Fruit fly (Drosophila melanogaster) whole organism, embryonic: ENCODE results near the gene CG12024.

Experiments used
- CG10462 ChIP-seq: fragments of 200-800 bp; sonication (Bioruptor generic); optimal IDR thresholded peaks from 2 replicates; lab custom pipeline; 2016; ENCODE audit warnings: missing biosample characterization, missing genetic modification characterization
- CG10543 ChIP-seq: fragments of 200-800 bp; sonication (Bioruptor generic); optimal IDR thresholded peaks from 3 replicates; lab custom pipeline; 2017; ENCODE audit warnings: missing biosample characterization, mild to moderate bottlenecking, missing genetic modification characterization, moderate library complexity
- CG10979 ChIP-seq: fragments of 200-800 bp; sonication (Bioruptor generic); optimal IDR thresholded peaks from 2 replicates; lab custom pipeline; 2018; ENCODE audit warnings: missing biosample characterization, mild to moderate bottlenecking, missing genetic modification characterization, moderate library complexity
- CG12391 ChIP-seq: fragments of 200-800 bp; sonication (Bioruptor generic); optimal IDR thresholded peaks from 3 replicates; lab custom pipeline; 2018; ENCODE audit warnings: missing biosample characterization, mild to moderate bottlenecking, missing genetic modification characterization, moderate library complexity
- CG13424 ChIP-seq: fragments of 200-800 bp; sonication (Bioruptor generic); optimal IDR thresholded peaks from 2 replicates; lab custom pipeline; 2019; ENCODE audit warnings: missing biosample characterization, mild to moderate bottlenecking, missing genetic modification characterization, moderate library complexity
- CG1603 ChIP-seq: fragments of 200-800 bp; sonication (Bioruptor generic); optimal IDR thresholded peaks from 2 replicates; lab custom pipeline; 2019; ENCODE audit warnings: missing biosample characterization, mild to moderate bottlenecking, missing genetic modification characterization, moderate library complexity
- CG2129 ChIP-seq: fragments of 200-800 bp; sonication (Bioruptor generic); IDR thresholded peaks from 2 replicates; pipeline ENCODE4 v1.3.6; 2022; ENCODE audit warnings: missing biosample characterization, missing genetic modification characterization; ENCODE audit not compliant: partially characterized antibody
- CG2199 ChIP-seq: fragments of 200-800 bp; sonication (Bioruptor generic); IDR thresholded peaks from 3 replicates; pipeline ENCODE4 v1.3.6; 2022; ENCODE audit warnings: missing biosample characterization, missing genetic modification characterization
- CG32532 ChIP-seq: fragments of 200-800 bp; sonication (Bioruptor generic); IDR thresholded peaks from 2 replicates; pipeline ENCODE4 v1.3.6; 2022; ENCODE audit warnings: missing biosample characterization, missing genetic modification characterization
- CG34376 ChIP-seq: fragments of 200-800 bp; sonication (Bioruptor generic); optimal IDR thresholded peaks from 2 replicates; lab custom pipeline; 2018; ENCODE audit warnings: missing biosample characterization, mild to moderate bottlenecking, missing genetic modification characterization
- CG4404 ChIP-seq: fragments of 200-800 bp; sonication (Bioruptor generic); IDR thresholded peaks from 2 replicates; pipeline ENCODE4 v1.3.6; 2022; ENCODE audit warnings: missing biosample characterization, missing genetic modification characterization
- CG4617 ChIP-seq: fragments of 200-800 bp; sonication (Bioruptor generic); optimal IDR thresholded peaks from 3 replicates; lab custom pipeline; 2016; ENCODE audit warnings: missing biosample characterization, missing genetic modification characterization, borderline replicate concordance
- CG6765 ChIP-seq: fragments of 200-800 bp; sonication (Bioruptor generic); optimal IDR thresholded peaks from 3 replicates; lab custom pipeline; 2017; ENCODE audit warnings: missing biosample characterization, mild to moderate bottlenecking, missing genetic modification characterization
- CG6813 ChIP-seq: fragments of 200-800 bp; sonication (Bioruptor generic); optimal IDR thresholded peaks from 2 replicates; lab custom pipeline; 2017; ENCODE audit warnings: missing biosample characterization, missing genetic modification characterization, mild to moderate bottlenecking, moderate library complexity, missing genetic modification reagents
- CG8281 ChIP-seq: fragments of 200-800 bp; sonication (Bioruptor generic); optimal IDR thresholded peaks from 2 replicates; lab custom pipeline; 2018; ENCODE audit warnings: missing biosample characterization, mild to moderate bottlenecking, missing genetic modification characterization, moderate library complexity
- CG9932 ChIP-seq: fragments of 200-800 bp; sonication (Bioruptor generic); IDR thresholded peaks from 2 replicates; pipeline ENCODE4 v1.3.6; 2022; ENCODE audit warnings: missing biosample characterization, missing genetic modification characterization
- CTCF ChIP-seq: fragments of 200-800 bp; sonication (Bioruptor generic); optimal IDR thresholded peaks from 2 replicates; lab custom pipeline; 2017; ENCODE audit warnings: missing biosample characterization, mild to moderate bottlenecking, missing genetic modification characterization, moderate library complexity
- Camta ChIP-seq: fragments of 200-800 bp; sonication (Bioruptor generic); optimal IDR thresholded peaks from 2 replicates; lab custom pipeline; 2016; ENCODE audit warnings: missing biosample characterization, missing genetic modification characterization
- H2.0 ChIP-seq: fragments of 200-800 bp; sonication (Bioruptor generic); IDR thresholded peaks from 2 replicates; pipeline ENCODE4 v1.3.6; 2022; ENCODE audit warnings: missing biosample characterization, missing genetic modification characterization
- Hey ChIP-seq: fragments of 200-800 bp; sonication (Bioruptor generic); optimal IDR thresholded peaks from 3 replicates; lab custom pipeline; 2018; ENCODE audit warnings: missing biosample characterization, mild to moderate bottlenecking, missing genetic modification characterization
- Hmx ChIP-seq: fragments of 200-800 bp; sonication (Bioruptor generic); optimal IDR thresholded peaks from 2 replicates; lab custom pipeline; 2016; ENCODE audit warnings: missing biosample characterization, missing genetic modification characterization
- Lpt ChIP-seq: fragments of >200 bp; optimal IDR thresholded peaks from 2 replicates; lab custom pipeline; 2018; ENCODE audit warnings: missing biosample characterization, missing genetic modification characterization
- Rx ChIP-seq: fragments of 200-800 bp; sonication (Bioruptor generic); IDR thresholded peaks from 2 replicates; pipeline ENCODE4 v1.3.6; 2022; ENCODE audit warnings: missing biosample characterization, missing genetic modification characterization
- Side ChIP-seq: fragments of 200-800 bp; sonication (Bioruptor generic); optimal IDR thresholded peaks from 2 replicates; lab custom pipeline; 2016; ENCODE audit warnings: missing biosample characterization, missing genetic modification characterization
- Sry-β ChIP-seq: fragments of 200-800 bp; sonication (Bioruptor generic); optimal IDR thresholded peaks from 2 replicates; lab custom pipeline; 2018; ENCODE audit warnings: missing biosample characterization, mild to moderate bottlenecking, missing genetic modification characterization, moderate library complexity
- ash1 ChIP-seq: fragments of 200-800 bp; sonication (Bioruptor generic); optimal IDR thresholded peaks from 2 replicates; lab custom pipeline; 2018; ENCODE audit warnings: missing biosample characterization, mild to moderate bottlenecking, missing genetic modification characterization
- az2 ChIP-seq: fragments of 200-800 bp; sonication (Bioruptor generic); optimal IDR thresholded peaks from 3 replicates; lab custom pipeline; 2016; ENCODE audit warnings: missing biosample characterization, missing genetic modification characterization
- br ChIP-seq: fragments of >200 bp; optimal IDR thresholded peaks from 2 replicates; lab custom pipeline; 2017
- cato ChIP-seq: fragments of 200-800 bp; sonication (Bioruptor generic); optimal IDR thresholded peaks from 2 replicates; lab custom pipeline; 2016; ENCODE audit warnings: missing biosample characterization, missing genetic modification characterization, borderline replicate concordance
- crol ChIP-seq: fragments of 200-800 bp; sonication (Bioruptor generic); IDR thresholded peaks from 2 replicates; pipeline ENCODE4 v1.3.6; 2022; ENCODE audit warnings: missing biosample characterization, missing genetic modification characterization
- dan ChIP-seq: fragments of 200-800 bp; sonication (Bioruptor generic); IDR thresholded peaks from 2 replicates; pipeline ENCODE4 v1.3.6; 2022; ENCODE audit warnings: missing biosample characterization, missing genetic modification characterization
- dmrt99B ChIP-seq: fragments of 200-800 bp; sonication (Bioruptor generic); optimal IDR thresholded peaks from 2 replicates; lab custom pipeline; 2018; ENCODE audit warnings: missing biosample characterization, mild to moderate bottlenecking, missing genetic modification characterization, moderate library complexity
- eve ChIP-seq, 2 experiments: fragments of >200 bp; optimal IDR thresholded peaks; 2 replicates each; lab custom pipeline; 2017; ENCODE audit warnings: missing biosample characterization in 2 of 2, missing genetic modification characterization in 2 of 2
- fu2 ChIP-seq: fragments of 200-800 bp; sonication (Bioruptor generic); optimal IDR thresholded peaks from 2 replicates; lab custom pipeline; 2016; ENCODE audit warnings: missing biosample characterization, missing genetic modification characterization
- gt ChIP-seq: fragments of 200-800 bp; sonication (Bioruptor generic); IDR thresholded peaks from 2 replicates; pipeline ENCODE4 v1.3.6; 2022; ENCODE audit warnings: missing biosample characterization, missing genetic modification characterization
- hbn ChIP-seq: fragments of 200-800 bp; sonication (Bioruptor generic); IDR thresholded peaks from 2 replicates; pipeline ENCODE4 v1.3.6; 2022; ENCODE audit warnings: missing biosample characterization, missing genetic modification characterization; ENCODE audit not compliant: partially characterized antibody
- insv ChIP-seq, 2 experiments: fragments of 200-800 bp; sonication (Bioruptor generic); optimal IDR thresholded peaks; 3 replicates each; lab custom pipeline; 2016 to 2018; ENCODE audit warnings: missing biosample characterization in 2 of 2, missing genetic modification characterization in 2 of 2
- mld ChIP-seq: fragments of 200-800 bp; sonication (Bioruptor generic); IDR thresholded peaks from 3 replicates; pipeline ENCODE4 v1.3.6; 2022; ENCODE audit warnings: missing biosample characterization, missing genetic modification characterization; ENCODE audit not compliant: partially characterized antibody
- nmo ChIP-seq: fragments of 200-800 bp; sonication (Bioruptor generic); optimal IDR thresholded peaks from 2 replicates; lab custom pipeline; 2018; ENCODE audit warnings: missing biosample characterization, mild to moderate bottlenecking, missing genetic modification characterization, moderate library complexity
- onecut ChIP-seq: fragments of 200-800 bp; sonication (Bioruptor generic); IDR thresholded peaks from 2 replicates; pipeline ENCODE4 v1.3.6; 2022; ENCODE audit warnings: missing biosample characterization, missing genetic modification characterization
- pnt ChIP-seq: fragments of 200-800 bp; sonication (Bioruptor generic); optimal IDR thresholded peaks from 3 replicates; lab custom pipeline; 2016; ENCODE audit warnings: missing biosample characterization, missing genetic modification characterization
- pum ChIP-seq: fragments of 200-800 bp; sonication (Bioruptor generic); optimal IDR thresholded peaks from 2 replicates; lab custom pipeline; 2016; ENCODE audit warnings: missing biosample characterization, missing genetic modification characterization
- rib ChIP-seq: fragments of 200-800 bp; sonication (Bioruptor generic); IDR thresholded peaks from 2 replicates; pipeline ENCODE4 v1.3.6; 2022; ENCODE audit warnings: missing biosample characterization, missing genetic modification characterization
- run ChIP-seq: fragments of 200-800 bp; sonication (Bioruptor generic); optimal IDR thresholded peaks from 3 replicates; lab custom pipeline; 2018; ENCODE audit warnings: missing biosample characterization, mild to moderate bottlenecking, missing genetic modification characterization
- shn ChIP-seq: fragments of 200-800 bp; sonication (Bioruptor generic); optimal IDR thresholded peaks from 3 replicates; lab custom pipeline; 2016; ENCODE audit warnings: missing biosample characterization, missing genetic modification characterization
- tin ChIP-seq: fragments of 200-800 bp; sonication (Bioruptor generic); optimal IDR thresholded peaks from 3 replicates; lab custom pipeline; 2016; ENCODE audit warnings: missing biosample characterization, missing genetic modification characterization
- tll ChIP-seq, 2 experiments: fragments of 200-800 bp in 1 of 2; fragments of >200 bp in 1 of 2; sonication (Bioruptor generic) in 1 of 2; optimal IDR thresholded peaks; 2 replicates each; lab custom pipeline; 2017 to 2019; ENCODE audit warnings: missing biosample characterization in 2 of 2, missing genetic modification characterization in 2 of 2, mild to moderate bottlenecking in 1 of 2, moderate library complexity in 1 of 2
- tna ChIP-seq: fragments of 200-800 bp; sonication (Bioruptor generic); IDR thresholded peaks from 2 replicates; pipeline ENCODE4 v1.3.6; 2022; ENCODE audit warnings: missing biosample characterization, missing genetic modification characterization; ENCODE audit not compliant: partially characterized antibody
- ttk ChIP-seq: fragments of 200-800 bp; sonication (Bioruptor generic); IDR thresholded peaks from 2 replicates; pipeline ENCODE4 v2.1.2; 2022; ENCODE audit warnings: missing biosample characterization, missing genetic modification characterization
- tup ChIP-seq: fragments of 200-800 bp; sonication (Bioruptor generic); optimal IDR thresholded peaks from 2 replicates; lab custom pipeline; 2016; ENCODE audit warnings: missing biosample characterization, mild to moderate bottlenecking, missing genetic modification characterization, moderate library complexity
- usp ChIP-seq: fragments of >200 bp; optimal IDR thresholded peaks from 2 replicates; lab custom pipeline; 2017; ENCODE audit warnings: missing biosample characterization, missing genetic modification characterization

The CG12024 gene

dm6 chr3L:1876215-1876625, 19.3 kb downstream of the CG12024 start, which contains the start of gene dre4 (continued):
- TF ChIP-seq CG6813 (no peak), tup (no peak), az2 (GFP tag; lab: Kevin White, UChicago) (peak; percentile 63), tin (GFP tag; lab: Kevin White, UChicago) (peak; percentile 73), CG10462 (GFP tag; lab: Kevin White, UChicago) (peak; percentile 57), CG32532 (GFP tag; lab: Robert Waterston, UW) (peak; percentile 85), CG4617 (peak; percentile 64), cato (GFP tag; lab: Kevin White, UChicago) (peak; percentile 18), ash1 (GFP tag; lab: Kevin White, UChicago) (no peak), pum (GFP tag; lab: Kevin White, UChicago) (peak; percentile 55), shn (peak; percentile 66), ttk (GFP tag; lab: Robert Waterston, UW) (peak; percentile 37; the same call in 1 of the 2 replicates), Hmx (no peak), Lpt (GFP tag; lab: Kevin White, UChicago) (no peak), CG4404 (GFP tag; lab: Robert Waterston, UW) (no peak), CG8281 (tag; lab: Kevin White, UChicago) (no peak), run (tag; lab: Kevin White, UChicago) (peak; percentile 57), CG9932 (GFP tag; lab: Robert Waterston, UW) (peak; percentile 77), insv (GFP tag; optimal IDR thresholded peaks at IDR 0.05; lab: Kevin White, UChicago) (peak in 1 of 2 experiments; percentile 21), Sry-β (GFP tag; lab: Kevin White, UChicago) (no peak), CG12391 (tag; lab: Kevin White, UChicago) (peak; percentile 79), H2.0 (GFP tag; lab: Robert Waterston, UW) (peak; percentile 75), CG6765 (GFP tag; lab: Kevin White, UChicago) (peak; percentile 62), onecut (peak; percentile 40; the same call in 1 of the 2 replicates), tna (GFP tag; lab: Robert Waterston, UW) (no peak), Side (GFP tag; lab: Kevin White, UChicago) (peak; percentile 68), Rx (GFP tag; lab: Robert Waterston, UW) (peak; percentile 50), dan (no peak), CG13424 (tag; lab: Kevin White, UChicago) (peak; percentile 53), eve (GFP tag; optimal IDR thresholded peaks at IDR 0.05; lab: Kevin White, UChicago) (no peak), Hey (tag; lab: Kevin White, UChicago) (no peak), CG2129 (GFP tag; lab: Robert Waterston, UW) (no peak), usp (GFP tag; lab: Kevin White, UChicago) (no peak), CG34376 (GFP tag; lab: Kevin White, UChicago) (peak; percentile 49), crol (peak; percentile 24; the same call in 1 of the 2 replicates), nmo (GFP tag; lab: Kevin White, UChicago) (peak; percentile 76), rib (GFP tag; lab: Robert Waterston, UW) (peak; percentile 76; the same call in 1 of the 2 replicates), CG1603 (peak; percentile 83), gt (GFP tag; lab: Robert Waterston, UW) (no peak), dmrt99B (tag; lab: Kevin White, UChicago) (peak; percentile 65), mld (GFP tag; lab: Robert Waterston, UW) (no peak), Camta (peak; percentile 65), br (lab: Kevin White, UChicago) (no peak), pnt (GFP tag; lab: Kevin White, UChicago) (peak; percentile 45), CG2199 (GFP tag; lab: Robert Waterston, UW) (0 out of 3 replicates have a peak, but pooled peaks have one; percentile 50), tll (GFP tag; optimal IDR thresholded peaks at IDR 0.05; lab: Kevin White, UChicago) (no peak), hbn (GFP tag; lab: Robert Waterston, UW) (peak; percentile 47; the same call in 1 of the 2 replicates), fu2 (GFP tag; lab: Kevin White, UChicago) (peak; percentile 60), CG10979 (tag; lab: Kevin White, UChicago) (peak; percentile 78), CG10543 (GFP tag; lab: Kevin White, UChicago) (no peak), CTCF (peak; percentile 66)
